Worm (Caenorhabditis elegans): ENCODE results near the gene wdr-83.

wdr-83 gene

DNA sequence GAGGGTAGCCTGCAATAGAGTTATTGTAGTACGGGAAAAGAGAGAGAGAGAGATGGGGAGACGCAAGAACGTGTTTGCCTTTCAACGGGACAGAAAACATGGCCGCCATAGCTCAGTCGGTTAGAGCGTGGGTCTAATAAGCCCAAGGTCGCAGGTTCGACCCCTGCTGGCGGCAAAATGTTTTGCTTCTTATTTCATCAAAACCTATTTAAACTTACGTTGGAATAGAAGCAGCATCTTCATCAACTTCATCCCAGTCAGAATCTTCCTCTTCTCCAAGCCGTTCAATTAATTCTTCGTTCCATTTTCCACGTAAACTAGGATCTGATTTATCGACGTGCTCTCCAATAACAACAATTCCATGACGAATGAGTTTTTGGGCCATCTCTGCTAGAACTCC lies 1.2 kb upstream of the wdr-83 start (continued):
- peak; percentile 72 for TF ChIP-seq unc-130 (GFP tag; optimal IDR thresholded peaks at IDR 0.05)
- TF ChIP-seq aha-1 (tag) = peak; percentile 98
- peak; percentile 75; the same call in 1 of the 2 replicates for TF ChIP-seq daf-19 (GFP tag; conservative IDR thresholded peaks at IDR 0.05)
- peak; percentile 93 for TF ChIP-seq pha-4 (GFP tag; IDR thresholded peaks at IDR 0.05)
- TF ChIP-seq pha-4 (tag; optimal IDR thresholded peaks at IDR 0.05) = no peak
- no peak for TF ChIP-seq nhr-10 (tag; optimal IDR thresholded peaks at IDR 0.05)
- TF ChIP-seq zip-11 (GFP tag; IDR thresholded peaks at IDR 0.05) = peak; percentile 69; the same call in 1 of the 2 replicates
- TF ChIP-seq ceh-44 (GFP tag; IDR thresholded peaks at IDR 0.05) = peak; percentile 59; the same call in 1 of the 2 replicates
- TF ChIP-seq attf-4 (tag; optimal IDR thresholded peaks at IDR 0.05) = no peak
- TF ChIP-seq fkh-10 (GFP tag; optimal IDR thresholded peaks at IDR 0.05) = no peak
- TF ChIP-seq lir-3 (tag; optimal IDR thresholded peaks at IDR 0.05) = peak; percentile 15
- peak; percentile 34 for TF ChIP-seq nhr-28 (tag; optimal IDR thresholded peaks at IDR 0.05)
- peak; percentile 70; the same call in 1 of the 2 replicates for TF ChIP-seq lin-1 (GFP tag; IDR thresholded peaks at IDR 0.05)
- TF ChIP-seq hmg-1.1 (GFP tag; IDR thresholded peaks at IDR 0.05) = peak; percentile 90
- TF ChIP-seq lin-13 (GFP tag; optimal IDR thresholded peaks at IDR 0.05) = peak; percentile 60
- TF ChIP-seq mdt-29 (GFP tag; IDR thresholded peaks at IDR 0.05) = no peak
- TF ChIP-seq ZK337.2 (GFP tag; IDR thresholded peaks at IDR 0.05) = no peak
- TF ChIP-seq Y48G9A.11 (GFP tag; IDR thresholded peaks at IDR 0.05) = peak; percentile 76
- TF ChIP-seq ceh-20 (GFP tag; IDR thresholded peaks at IDR 0.05) = peak; percentile 70
- no peak for TF ChIP-seq ama-1 (optimal IDR thresholded peaks at IDR 0.05)
- peak; percentile 25 for TF ChIP-seq F10B5.3 (tag; optimal IDR thresholded peaks at IDR 0.05)
- TF ChIP-seq Y75B8A.6 (GFP tag; IDR thresholded peaks at IDR 0.05) = peak; percentile 81; the same call in 1 of the 2 replicates
- peak; percentile 68 for TF ChIP-seq gei-8 (GFP tag; optimal IDR thresholded peaks at IDR 0.05)
- no peak for TF ChIP-seq tag-97 (GFP tag; IDR thresholded peaks at IDR 0.05)
- TF ChIP-seq lin-38 (GFP tag; IDR thresholded peaks at IDR 0.05) = peak; percentile 84
- peak; percentile 55 for TF ChIP-seq hlh-11 (tag; optimal IDR thresholded peaks at IDR 0.05)
- no peak for TF ChIP-seq pqm-1 (tag; optimal IDR thresholded peaks at IDR 0.05)
- TF ChIP-seq mes-2 (tag; optimal IDR thresholded peaks at IDR 0.05; ENCODE audit: poor library complexity, severe bottlenecking) = peak; percentile 74
- TF ChIP-seq ztf-7 (tag; optimal IDR thresholded peaks at IDR 0.05) = peak; percentile 65
- peak; percentile 94 for TF ChIP-seq lim-7 (GFP tag; IDR thresholded peaks at IDR 0.05)
- TF ChIP-seq vab-7 (GFP tag; IDR thresholded peaks at IDR 0.05) = peak; percentile 86
- no peak for TF ChIP-seq unc-39 (tag; optimal IDR thresholded peaks at IDR 0.05)
- peak; percentile 80 for TF ChIP-seq Y5F2A.4 (GFP tag; optimal IDR thresholded peaks at IDR 0.05)
- no peak for TF ChIP-seq nhr-237 (tag; optimal IDR thresholded peaks at IDR 0.05)
- peak; percentile 87 for TF ChIP-seq nhr-42 (GFP tag; IDR thresholded peaks at IDR 0.05)
- TF ChIP-seq mep-1 (tag; optimal IDR thresholded peaks at IDR 0.05) = peak; percentile 64
- TF ChIP-seq R02D3.7 (tag; optimal IDR thresholded peaks at IDR 0.05) = no peak
- peak; percentile 48; the same call in 1 of the 2 replicates for TF ChIP-seq set-16 (GFP tag; IDR thresholded peaks at IDR 0.05)
- TF ChIP-seq D1046.2 (GFP tag; IDR thresholded peaks at IDR 0.05) = peak; percentile 78
- TF ChIP-seq unc-62 (GFP tag; optimal IDR thresholded peaks at IDR 0.05 in 1 of 2) = peak in 1 of 2 experiments; percentile 80
- TF ChIP-seq unc-62 (tag; optimal IDR thresholded peaks at IDR 0.05) = no peak
- TF ChIP-seq hif-1 (tag; optimal IDR thresholded peaks at IDR 0.05) = peak; percentile 17 to 59
- no peak for TF ChIP-seq skn-1 (tag; optimal IDR thresholded peaks at IDR 0.05)
- TF ChIP-seq lin-15B (tag; optimal IDR thresholded peaks at IDR 0.05) = no peak
- peak; percentile 26 for TF ChIP-seq dve-1 (tag; optimal IDR thresholded peaks at IDR 0.05; ENCODE audit: insufficient read depth)
- peak in 1 of 2 experiments; percentile 52; a peak in 1 of 4 replicates for TF ChIP-seq madf-5 (GFP tag; IDR thresholded peaks at IDR 0.05)
- no peak for TF ChIP-seq cey-2 (tag; optimal IDR thresholded peaks at IDR 0.05; ENCODE audit: borderline replicate concordance, insufficient read depth)
- 0 out of 2 replicates have a peak, but pooled peaks have one; percentile 41 for TF ChIP-seq ctbp-1 (GFP tag; IDR thresholded peaks at IDR 0.05)
- TF ChIP-seq saeg-2 (GFP tag; IDR thresholded peaks at IDR 0.05) = 0 out of 2 replicates have a peak, but pooled peaks have one; percentile 48
- peak; percentile 60 for TF ChIP-seq nhr-6 (tag; optimal IDR thresholded peaks at IDR 0.05)
- peak; percentile 87 for TF ChIP-seq snpc-1.2 (GFP tag; IDR thresholded peaks at IDR 0.05)
- peak; percentile 31 for TF ChIP-seq spr-3 (GFP tag; optimal IDR thresholded peaks at IDR 0.05)

All from whole organism, L4 larva.